Worm (Caenorhabditis elegans) whole organism, L1 larva: ENCODE measurements around the gene F38E9.6.

ENCODE experiments used
- C34B4.2 ChIP-seq: sonication (generic microtip); optimal IDR thresholded peaks from 2 replicates; lab custom pipeline; 2017; ENCODE audit warnings: mild to moderate bottlenecking, missing genetic modification characterization, missing compliant biosample characterization
- F16B12.6 ChIP-seq: fragments of 150-350 bp; optimal IDR thresholded peaks from 2 replicates; lab custom pipeline; 2014; ENCODE audit warnings: missing biosample characterization, missing genetic modification characterization
- aha-1 ChIP-seq: fragments of 150-350 bp; optimal IDR thresholded peaks from 2 replicates; lab custom pipeline; 2014; ENCODE audit warnings: missing biosample characterization, missing genetic modification characterization
- blmp-1 ChIP-seq: fragments of 150-350 bp; optimal IDR thresholded peaks from 2 replicates; lab custom pipeline; 2014; ENCODE audit warnings: missing biosample characterization, missing genetic modification characterization
- ceh-8 ChIP-seq: fragments of 200-800 bp; sonication (Bioruptor generic); optimal IDR thresholded peaks from 2 replicates; lab custom pipeline; 2018; ENCODE audit warnings: mild to moderate bottlenecking, missing genetic modification characterization, moderate library complexity, missing compliant biosample characterization
- ceh-82 ChIP-seq, 3 experiments: fragments of 150-350 bp in 1 of 3; sonication (generic microtip) in 2 of 3; optimal IDR thresholded peaks; 2 replicates each; lab custom pipeline; 2014 to 2017; ENCODE audit warnings: missing biosample characterization in 3 of 3, missing genetic modification characterization in 3 of 3
- ceh-88 ChIP-seq: fragments of 200-800 bp; sonication (Bioruptor generic); IDR thresholded peaks from 2 replicates; pipeline ENCODE4 v1.3.6; 2022; ENCODE audit warnings: missing genetic modification characterization, missing compliant biosample characterization
- ceh-90 ChIP-seq: sonication (generic microtip); optimal IDR thresholded peaks from 2 replicates; lab custom pipeline; 2016; ENCODE audit warnings: missing genetic modification characterization, missing compliant biosample characterization
- dpl-1 ChIP-seq, 3 experiments: fragments of 150-350 bp in 2 of 3; sonication (generic microtip) in 1 of 3; optimal IDR thresholded peaks; 2 replicates each; lab custom pipeline; 2014 to 2017; ENCODE audit warnings: missing biosample characterization in 3 of 3, missing genetic modification characterization in 3 of 3, missing genetic modification reagents in 3 of 3
- efl-1 ChIP-seq, 4 experiments: fragments of 150-350 bp; optimal IDR thresholded peaks in 3 of 4; peaks in 1 of 4; 1 replicate in 1 of 4; 2 replicates in 3 of 4; lab custom pipeline; 2014; ENCODE audit warnings: missing biosample characterization in 2 of 4, missing genetic modification characterization in 2 of 4, missing genetic modification reagents in 2 of 4
- elt-2 ChIP-seq: sonication (generic microtip); optimal IDR thresholded peaks from 2 replicates; lab custom pipeline; 2016; ENCODE audit warnings: missing genetic modification characterization, mild to moderate bottlenecking, inconsistent platforms, missing compliant biosample characterization, missing genetic modification reagents
- elt-3 ChIP-seq, 6 experiments: fragments of 150-350 bp in 1 of 6; sonication (generic microtip); optimal IDR thresholded peaks; 2 replicates each; lab custom pipeline; 2017 to 2018; ENCODE audit warnings: missing biosample characterization in 6 of 6, missing genetic modification characterization in 6 of 6, inconsistent platforms in 1 of 6
- grh-1 ChIP-seq: fragments of 200-800 bp; sonication (Bioruptor generic); IDR thresholded peaks from 2 replicates; pipeline ENCODE4 v1.3.6; 2022; ENCODE audit warnings: missing genetic modification reagents, missing genetic modification characterization, missing compliant biosample characterization
- hpl-2 ChIP-seq: fragments of 150-350 bp; optimal IDR thresholded peaks from 2 replicates; lab custom pipeline; 2014; ENCODE audit warnings: missing biosample characterization, missing genetic modification reagents, missing genetic modification characterization
- lin-14 ChIP-seq: fragments of 200-800 bp; sonication (Bioruptor generic); optimal IDR thresholded peaks from 2 replicates; lab custom pipeline; 2018; ENCODE audit warnings: mild to moderate bottlenecking, missing genetic modification characterization, moderate library complexity, missing compliant biosample characterization
- lin-35 ChIP-seq, 2 experiments: fragments of 150-350 bp; optimal IDR thresholded peaks; 2 replicates each; lab custom pipeline; 2014; ENCODE audit warnings: missing biosample characterization in 2 of 2, missing genetic modification characterization in 2 of 2, missing genetic modification reagents in 2 of 2
- lir-3 ChIP-seq: sonication (generic microtip); optimal IDR thresholded peaks from 2 replicates; lab custom pipeline; 2016; ENCODE audit warnings: mild to moderate bottlenecking, missing genetic modification characterization, moderate library complexity, missing compliant biosample characterization; ENCODE audit not compliant: poor library complexity
- lsy-2 ChIP-seq, 2 experiments: fragments of 150-350 bp; optimal IDR thresholded peaks; 2 replicates each; lab custom pipeline; 2014; ENCODE audit warnings: missing biosample characterization in 2 of 2, missing genetic modification characterization in 2 of 2
- mdl-1 ChIP-seq, 2 experiments: fragments of 150-350 bp; optimal IDR thresholded peaks; 2 replicates each; lab custom pipeline; 2014 to 2017; ENCODE audit warnings: missing biosample characterization in 2 of 2, missing genetic modification characterization in 2 of 2, inconsistent platforms in 1 of 2
- mef-2 ChIP-seq: fragments of 150-350 bp; optimal IDR thresholded peaks from 2 replicates; lab custom pipeline; 2014; ENCODE audit warnings: missing biosample characterization, missing genetic modification characterization
- mep-1 ChIP-seq: fragments of 150-350 bp; optimal IDR thresholded peaks from 2 replicates; lab custom pipeline; 2014; ENCODE audit warnings: missing biosample characterization, missing genetic modification characterization
- nhr-19 ChIP-seq: fragments of 200-800 bp; sonication (Bioruptor generic); conservative IDR thresholded peaks from 2 replicates; pipeline ENCODE4 v1.3.6; 2022; ENCODE audit warnings: missing genetic modification characterization, missing compliant biosample characterization
- nhr-20 ChIP-seq: sonication (generic microtip); optimal IDR thresholded peaks from 2 replicates; lab custom pipeline; 2016; ENCODE audit warnings: mild to moderate bottlenecking, missing genetic modification characterization, missing compliant biosample characterization
- nhr-237 ChIP-seq: fragments of 150-350 bp; optimal IDR thresholded peaks from 2 replicates; lab custom pipeline; 2014; ENCODE audit warnings: missing biosample characterization, missing genetic modification characterization
- nhr-47 ChIP-seq: sonication (generic microtip); optimal IDR thresholded peaks from 2 replicates; lab custom pipeline; 2016; ENCODE audit warnings: mild to moderate bottlenecking, missing genetic modification characterization, moderate library complexity, missing compliant biosample characterization
- nhr-71 ChIP-seq: sonication (generic microtip); optimal IDR thresholded peaks from 2 replicates; lab custom pipeline; 2016; ENCODE audit warnings: mild to moderate bottlenecking, missing genetic modification characterization, moderate library complexity, missing compliant biosample characterization
- nhr-84 ChIP-seq: sonication (generic microtip); optimal IDR thresholded peaks from 2 replicates; lab custom pipeline; 2017; ENCODE audit warnings: missing biosample characterization, missing genetic modification characterization
- nhr-85 ChIP-seq: sonication (generic microtip); peaks from one replicate; lab custom pipeline; 2016; ENCODE audit warnings: missing genetic modification characterization, inconsistent platforms, missing compliant biosample characterization
- nhr-90 ChIP-seq: sonication (generic microtip); optimal IDR thresholded peaks from 2 replicates; lab custom pipeline; 2016; ENCODE audit warnings: mild to moderate bottlenecking, missing genetic modification characterization, missing compliant biosample characterization; ENCODE audit not compliant: poor library complexity
- pag-3 ChIP-seq: sonication (generic microtip); optimal IDR thresholded peaks from 2 replicates; lab custom pipeline; 2017; ENCODE audit warnings: missing genetic modification characterization, mild to moderate bottlenecking, missing compliant biosample characterization, antibody characterized with exemption, borderline replicate concordance; ENCODE audit not compliant: insufficient read depth
- rnt-1 ChIP-seq: sonication (generic microtip); optimal IDR thresholded peaks from 2 replicates; lab custom pipeline; 2016; ENCODE audit warnings: mild to moderate bottlenecking, missing genetic modification characterization, moderate library complexity, missing compliant biosample characterization
- skn-1 ChIP-seq: fragments of 150-350 bp; optimal IDR thresholded peaks from 2 replicates; lab custom pipeline; 2014; ENCODE audit warnings: missing biosample characterization, missing genetic modification characterization
- snu-23 ChIP-seq: sonication (generic microtip); optimal IDR thresholded peaks from 2 replicates; lab custom pipeline; 2016; ENCODE audit warnings: missing genetic modification characterization, missing compliant biosample characterization
- sox-4 ChIP-seq: sonication (generic microtip); optimal IDR thresholded peaks from 2 replicates; lab custom pipeline; 2016; ENCODE audit warnings: missing genetic modification characterization, missing compliant biosample characterization
- tlp-1 ChIP-seq: fragments of 150-350 bp; optimal IDR thresholded peaks from 2 replicates; lab custom pipeline; 2014; ENCODE audit warnings: missing biosample characterization, missing genetic modification characterization
- unc-98 ChIP-seq: fragments of 200-800 bp; sonication (Bioruptor generic); IDR thresholded peaks from 2 replicates; pipeline ENCODE4 v1.3.6; 2022; ENCODE audit warnings: missing genetic modification characterization, missing compliant biosample characterization
- vab-15 ChIP-seq: sonication (generic microtip); optimal IDR thresholded peaks from 2 replicates; lab custom pipeline; 2017; ENCODE audit warnings: missing genotype, mild to moderate bottlenecking, missing genetic modification characterization, missing compliant biosample characterization
- zip-4 ChIP-seq: fragments of 200-800 bp; sonication (Bioruptor generic); optimal IDR thresholded peaks from 2 replicates; lab custom pipeline; 2018; ENCODE audit warnings: mild to moderate bottlenecking, missing genetic modification characterization, moderate library complexity, missing compliant biosample characterization
- ztf-11 ChIP-seq, 2 experiments: sonication (generic microtip); optimal IDR thresholded peaks; 2 replicates each; lab custom pipeline; 2016 to 2017; ENCODE audit warnings: missing genetic modification characterization in 2 of 2, missing biosample characterization in 1 of 2, missing compliant biosample characterization in 1 of 2
- ztf-4 ChIP-seq: fragments of 150-350 bp; optimal IDR thresholded peaks from 2 replicates; lab custom pipeline; 2014; ENCODE audit warnings: missing biosample characterization, missing genetic modification characterization

The F38E9.6 gene

ce11 chrX:16402787-16403186 lies 29.5 kb upstream of the F38E9.6 start:
- TF ChIP-seq nhr-19, result no peak
- TF ChIP-seq blmp-1 (tag; lab: Kevin White, UChicago), result peak; percentile 16
- TF ChIP-seq lsy-2 (tag; optimal IDR thresholded peaks at IDR 0.05; lab: Kevin White, UChicago), result peak in 1 of 2 experiments; percentile 12
- TF ChIP-seq nhr-85 (tag; lab: Kevin White, UChicago), result peak; percentile 62

ce11 chrX:16403424-16403823 lies 28.8 kb upstream of the F38E9.6 start:
- TF ChIP-seq rnt-1 (tag; lab: Kevin White, UChicago) (peak; percentile 6), sox-4 (tag; lab: Kevin White, UChicago) (no peak)

ce11 chrX:16404815-16405214 lies 27.4 kb upstream of the F38E9.6 start:
- TF ChIP-seq ceh-82 (tag; optimal IDR thresholded peaks at IDR 0.05; lab: Kevin White, UChicago), result no peak
- peak; percentile 83 for TF ChIP-seq nhr-85 (tag; lab: Kevin White, UChicago)
- no peak for TF ChIP-seq unc-98 (GFP tag; lab: Robert Waterston, UW)
- no peak for TF ChIP-seq efl-1 (optimal IDR thresholded peaks at IDR 0.05; lab: Kevin White, UChicago)
- TF ChIP-seq efl-1 (GFP tag; optimal IDR thresholded peaks at IDR 0.05 in 1 of 2; lab: Kevin White, UChicago), result peak in 1 of 2 experiments; percentile 76
- TF ChIP-seq ceh-90, result no peak
- peak in 1 of 6 experiments; percentile 53 for TF ChIP-seq elt-3 (tag; optimal IDR thresholded peaks at IDR 0.05; lab: Kevin White, UChicago)
- TF ChIP-seq nhr-20 (tag; lab: Kevin White, UChicago), result peak; percentile 10
- peak; percentile 13 for TF ChIP-seq mep-1
- TF ChIP-seq dpl-1 (GFP tag; optimal IDR thresholded peaks at IDR 0.05; lab: Kevin White, UChicago), result no peak
- TF ChIP-seq elt-2 (tag; lab: Kevin White, UChicago), result peak; percentile 40
- TF ChIP-seq vab-15 (tag; lab: Kevin White, UChicago), result no peak
- peak; percentile 20; the same call in 1 of the 2 replicates for TF ChIP-seq nhr-19
- peak; percentile 20 for TF ChIP-seq nhr-47 (tag; lab: Kevin White, UChicago)
- TF ChIP-seq lin-35 (GFP tag; optimal IDR thresholded peaks at IDR 0.05; lab: Kevin White, UChicago), result peak in 1 of 2 experiments; percentile 38
- TF ChIP-seq zip-4 (GFP tag; lab: Kevin White, UChicago), result no peak
- TF ChIP-seq nhr-71 (tag; lab: Kevin White, UChicago), result peak; percentile 28
- TF ChIP-seq snu-23 (GFP tag; lab: Kevin White, UChicago), result peak; percentile 25
- peak; percentile 48 for TF ChIP-seq nhr-90
- TF ChIP-seq F16B12.6 (tag; lab: Kevin White, UChicago), result no peak
- TF ChIP-seq lin-14 (GFP tag; lab: Kevin White, UChicago), result peak; percentile 51
- no peak for TF ChIP-seq grh-1 (GFP tag; lab: Robert Waterston, UW)

ce11 chrX:16406632-16407031 lies 25.6 kb upstream of the F38E9.6 start:
- TF ChIP-seq snu-23 (GFP tag; lab: Kevin White, UChicago), result no peak
- TF ChIP-seq nhr-237 (tag; lab: Kevin White, UChicago), result no peak
- no peak for TF ChIP-seq mdl-1 (tag; optimal IDR thresholded peaks at IDR 0.05; lab: Kevin White, UChicago)
- TF ChIP-seq tlp-1 (tag; lab: Kevin White, UChicago), result no peak
- TF ChIP-seq nhr-84 (tag; lab: Kevin White, UChicago), result no peak
- no peak for TF ChIP-seq aha-1 (tag; lab: Kevin White, UChicago)
- no peak for TF ChIP-seq skn-1 (tag; lab: Kevin White, UChicago)
- TF ChIP-seq ztf-4, result no peak
- no peak for TF ChIP-seq C34B4.2 (tag; lab: Kevin White, UChicago)
- no peak for TF ChIP-seq mef-2 (tag; lab: Kevin White, UChicago)
- no peak for TF ChIP-seq lir-3 (tag; lab: Kevin White, UChicago)
- TF ChIP-seq nhr-19, result no peak
- TF ChIP-seq efl-1 (optimal IDR thresholded peaks at IDR 0.05; lab: Kevin White, UChicago), result no peak
- no peak for TF ChIP-seq efl-1 (GFP tag; optimal IDR thresholded peaks at IDR 0.05 in 1 of 2; lab: Kevin White, UChicago)
- TF ChIP-seq hpl-2, result no peak
- TF ChIP-seq ztf-11 (tag; optimal IDR thresholded peaks at IDR 0.05; lab: Kevin White, UChicago), result no peak
- TF ChIP-seq pag-3 (tag; lab: Kevin White, UChicago), result no peak
- no peak for TF ChIP-seq ceh-88
- TF ChIP-seq ceh-8 (GFP tag; lab: Kevin White, UChicago), result no peak
- TF ChIP-seq ceh-82 (tag; optimal IDR thresholded peaks at IDR 0.05; lab: Kevin White, UChicago), result no peak
